Worm (Caenorhabditis elegans) whole organism, L2 larva: Measurements from ENCODE around the gene M04D8.4.

Source experiments
- blmp-1 ChIP-seq: sonication (generic microtip); optimal IDR thresholded peaks from 2 replicates; lab custom pipeline; 2017; ENCODE audit warnings: missing genetic modification characterization, mild to moderate bottlenecking, missing compliant biosample characterization, antibody characterized with exemption, moderate library complexity; ENCODE audit not compliant: insufficient read depth
- ceh-16 ChIP-seq: fragments of 150-350 bp; optimal IDR thresholded peaks from 2 replicates; lab custom pipeline; 2014; ENCODE audit warnings: missing biosample characterization, missing genetic modification characterization

DNA sequence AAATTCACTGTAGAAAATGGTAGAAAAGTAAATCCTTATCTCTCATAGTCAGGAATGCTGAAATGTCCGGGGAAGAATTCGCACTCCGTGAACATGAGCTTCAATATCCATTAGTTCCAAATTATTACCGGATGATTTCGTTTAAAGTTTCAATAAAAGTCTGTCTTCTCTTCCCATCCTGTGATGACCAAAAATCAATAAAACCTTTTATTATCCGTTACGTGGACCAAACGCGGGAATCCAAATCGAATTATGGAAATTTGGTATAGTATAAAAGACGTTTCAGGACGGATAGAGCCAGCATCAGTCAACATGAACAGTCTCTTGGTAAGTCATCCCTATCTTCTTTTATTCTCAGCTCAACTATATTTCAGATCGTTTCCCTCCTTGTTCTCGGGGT, 26.2 kb downstream of the M04D8.4 start, which contains the start of gene C05B5.11:
- TF ChIP-seq ceh-16: no peak
- TF ChIP-seq blmp-1: no peak
